Fruit fly (Drosophila melanogaster): ENCODE results near the gene capt.

capt gene

DNA sequence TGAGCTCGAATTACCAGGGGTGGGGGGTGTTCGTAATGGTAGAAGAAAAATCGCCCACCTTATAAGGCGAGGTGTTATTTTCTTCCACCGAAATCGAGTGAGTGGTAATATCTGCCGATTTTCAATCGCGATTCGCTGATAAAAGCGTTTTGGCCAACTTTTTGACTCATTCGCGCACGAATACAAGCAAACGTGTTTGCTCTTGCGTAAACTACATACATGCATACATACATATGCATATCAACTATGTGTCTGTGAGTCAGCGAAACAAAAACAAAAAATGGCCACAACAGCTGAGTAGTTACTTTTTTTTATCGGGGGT lies 744 bp downstream of the capt start (continued):
- TF ChIP-seq CG2712 (tag; optimal IDR thresholded peaks at IDR 0.05) (no peak), bsh (GFP tag; optimal IDR thresholded peaks at IDR 0.05) (no peak), Stat92E (GFP tag; optimal IDR thresholded peaks at IDR 0.05) (no peak), CG13287 (GFP tag; IDR thresholded peaks at IDR 0.05; ENCODE audit: partially characterized antibody) (no peak), HmgZ (tag; optimal IDR thresholded peaks at IDR 0.05) (peak; percentile 20), dmrt99B (tag; optimal IDR thresholded peaks at IDR 0.05) (no peak), CG7786 (GFP tag; optimal IDR thresholded peaks at IDR 0.05) (no peak), sr (GFP tag; IDR thresholded peaks at IDR 0.05) (no peak), Fer3 (tag; optimal IDR thresholded peaks at IDR 0.05) (no peak), Bgb (GFP tag; IDR thresholded peaks at IDR 0.05; ENCODE audit: partially characterized antibody) (no peak), zfh1 (GFP tag; IDR thresholded peaks at IDR 0.05) (no peak), Pdp1 (GFP tag; optimal IDR thresholded peaks at IDR 0.05) (peak in 1 of 2 experiments; percentile 92), Side (GFP tag; optimal IDR thresholded peaks at IDR 0.05) (no peak), exex (tag; optimal IDR thresholded peaks at IDR 0.05) (peak; percentile 64), bowl (GFP tag; IDR thresholded peaks at IDR 0.05) (no peak), tin (GFP tag; optimal IDR thresholded peaks at IDR 0.05) (no peak), tll (GFP tag; optimal IDR thresholded peaks at IDR 0.05) (no peak), CG7357 (GFP tag; IDR thresholded peaks at IDR 0.05) (no peak), Hr3 (GFP tag; optimal IDR thresholded peaks at IDR 0.05) (no peak), CG15514 (GFP tag; optimal IDR thresholded peaks at IDR 0.05) (no peak), fu2 (GFP tag; optimal IDR thresholded peaks at IDR 0.05) (no peak), grn (GFP tag; optimal IDR thresholded peaks at IDR 0.05) (peak; percentile 80), kni (GFP tag; optimal IDR thresholded peaks at IDR 0.05) (no peak), hb (GFP tag; IDR thresholded peaks at IDR 0.05; ENCODE audit: partially characterized antibody) (no peak), Blimp-1 (GFP tag; optimal IDR thresholded peaks at IDR 0.05) (no peak), CG11560 (tag; IDR thresholded peaks at IDR 0.05) (no peak), br (optimal IDR thresholded peaks at IDR 0.05) (no peak), CG14710 (tag; optimal IDR thresholded peaks at IDR 0.05) (no peak), CG14860 (GFP tag; IDR thresholded peaks at IDR 0.05; ENCODE audit: partially characterized antibody) (no peak), CG34376 (GFP tag; optimal IDR thresholded peaks at IDR 0.05) (peak; percentile 20), CG3407 (GFP tag; optimal IDR thresholded peaks at IDR 0.05) (no peak), Hey (tag; optimal IDR thresholded peaks at IDR 0.05) (no peak), Drgx (GFP tag; IDR thresholded peaks at IDR 0.05) (no peak), CG18599 (GFP tag; optimal IDR thresholded peaks at IDR 0.05) (no peak), CG9437 (GFP tag; optimal IDR thresholded peaks at IDR 0.05) (no peak), pros (GFP tag; optimal IDR thresholded peaks at IDR 0.05) (peak; percentile 60), pfk (GFP tag; optimal IDR thresholded peaks at IDR 0.05) (no peak), CG2199 (GFP tag; IDR thresholded peaks at IDR 0.05) (no peak), p53 (GFP tag; optimal IDR thresholded peaks at IDR 0.05) (peak; percentile 21), CG12769 (tag; optimal IDR thresholded peaks at IDR 0.05) (no peak), CG6254 (GFP tag; optimal IDR thresholded peaks at IDR 0.05) (no peak), phol (tag; optimal IDR thresholded peaks at IDR 0.05) (peak; percentile 38), CG16815 (GFP tag; optimal IDR thresholded peaks at IDR 0.05) (no peak), NC2α (GFP tag; optimal IDR thresholded peaks at IDR 0.05) (no peak), CG11093 (GFP tag; IDR thresholded peaks at IDR 0.05) (no peak), Rx (GFP tag; IDR thresholded peaks at IDR 0.05) (no peak), CG9932 (GFP tag; IDR thresholded peaks at IDR 0.05) (no peak), Dfd (GFP tag; optimal IDR thresholded peaks at IDR 0.05) (no peak), ase (GFP tag; IDR thresholded peaks at IDR 0.05) (no peak), wdn (GFP tag; IDR thresholded peaks at IDR 0.05) (no peak), run (tag; optimal IDR thresholded peaks at IDR 0.05) (no peak)
